Fruit fly (Drosophila melanogaster) whole organism, embryonic: ENCODE results near the gene Gr39a.

ENCODE experiments used
- Asciz ChIP-seq: fragments of 200-800 bp; sonication (Bioruptor generic); optimal IDR thresholded peaks from 2 replicates; lab custom pipeline; 2017; ENCODE audit warnings: missing biosample characterization, mild to moderate bottlenecking, missing genetic modification characterization, missing genetic modification reagents
- Atf6 ChIP-seq: fragments of 200-800 bp; sonication (Bioruptor generic); IDR thresholded peaks from 2 replicates; pipeline ENCODE4 v1.3.6; 2022; ENCODE audit warnings: missing biosample characterization, missing genetic modification characterization
- Blimp-1 ChIP-seq: fragments of 200-800 bp; sonication (Bioruptor generic); optimal IDR thresholded peaks from 3 replicates; lab custom pipeline; 2018; ENCODE audit warnings: missing biosample characterization, missing genetic modification characterization, mild to moderate bottlenecking, moderate library complexity, missing genetic modification reagents
- BtbVII ChIP-seq: fragments of 200-800 bp; sonication (Bioruptor generic); optimal IDR thresholded peaks from 3 replicates; lab custom pipeline; 2017; ENCODE audit warnings: missing biosample characterization, mild to moderate bottlenecking, missing genetic modification characterization
- Bteb2 ChIP-seq: fragments of 200-800 bp; sonication (Bioruptor generic); optimal IDR thresholded peaks from 2 replicates; lab custom pipeline; 2016; ENCODE audit warnings: missing biosample characterization, missing genetic modification characterization
- CG10267 ChIP-seq: fragments of 200-800 bp; sonication (Bioruptor generic); optimal IDR thresholded peaks from 2 replicates; lab custom pipeline; 2018; ENCODE audit warnings: missing biosample characterization, mild to moderate bottlenecking, missing genetic modification characterization, moderate library complexity
- CG10431 ChIP-seq: fragments of 200-800 bp; sonication (Bioruptor generic); optimal IDR thresholded peaks from 3 replicates; lab custom pipeline; 2018; ENCODE audit warnings: missing biosample characterization, mild to moderate bottlenecking, missing genetic modification characterization
- CG10654 ChIP-seq: fragments of 200-800 bp; sonication (Bioruptor generic); optimal IDR thresholded peaks from 2 replicates; lab custom pipeline; 2016; ENCODE audit warnings: missing biosample characterization, missing genetic modification characterization
- CG10959 ChIP-seq: fragments of 200-800 bp; sonication (Bioruptor generic); IDR thresholded peaks from 2 replicates; pipeline ENCODE4 v1.3.6; 2022; ENCODE audit warnings: missing biosample characterization, missing genetic modification characterization
- CG15269 ChIP-seq: fragments of 200-800 bp; sonication (Bioruptor generic); optimal IDR thresholded peaks from 2 replicates; lab custom pipeline; 2018; ENCODE audit warnings: missing biosample characterization, mild to moderate bottlenecking, missing genetic modification characterization, moderate library complexity
- CG17612 ChIP-seq: fragments of 200-800 bp; sonication (Bioruptor generic); IDR thresholded peaks from 2 replicates; pipeline ENCODE4 v1.3.6; 2022; ENCODE audit warnings: missing biosample characterization, missing genetic modification characterization
- CG17829 ChIP-seq: fragments of 200-800 bp; optimal IDR thresholded peaks from 2 replicates; lab custom pipeline; 2019; ENCODE audit warnings: missing biosample characterization, mild to moderate bottlenecking, missing genetic modification characterization, moderate library complexity
- CG18599 ChIP-seq: fragments of 200-800 bp; sonication (Bioruptor generic); optimal IDR thresholded peaks from 3 replicates; lab custom pipeline; 2017; ENCODE audit warnings: missing biosample characterization, missing genetic modification characterization, mild to moderate bottlenecking, moderate library complexity, missing genetic modification reagents
- CG18619 ChIP-seq: fragments of 200-800 bp; sonication (Bioruptor generic); optimal IDR thresholded peaks from 3 replicates; lab custom pipeline; 2017; ENCODE audit warnings: missing biosample characterization, mild to moderate bottlenecking, missing genetic modification characterization
- CG32532 ChIP-seq: fragments of 200-800 bp; sonication (Bioruptor generic); IDR thresholded peaks from 2 replicates; pipeline ENCODE4 v1.3.6; 2022; ENCODE audit warnings: missing biosample characterization, missing genetic modification characterization
- CG32767 ChIP-seq: fragments of 200-800 bp; sonication (Bioruptor generic); IDR thresholded peaks from 2 replicates; pipeline ENCODE4 v1.3.6; 2022; ENCODE audit warnings: missing biosample characterization, missing genetic modification characterization
- CG33557 ChIP-seq: fragments of 200-800 bp; sonication (Bioruptor generic); optimal IDR thresholded peaks from 2 replicates; lab custom pipeline; 2019; ENCODE audit warnings: missing biosample characterization, mild to moderate bottlenecking, missing genetic modification characterization, moderate library complexity
- CG4282 ChIP-seq: fragments of 200-800 bp; sonication (Bioruptor generic); optimal IDR thresholded peaks from 2 replicates; lab custom pipeline; 2016; ENCODE audit warnings: missing biosample characterization, missing genetic modification characterization
- CG4360 ChIP-seq: fragments of 200-800 bp; sonication (Bioruptor generic); IDR thresholded peaks from 2 replicates; pipeline ENCODE4 v1.3.6; 2022; ENCODE audit warnings: missing biosample characterization, missing genetic modification characterization
- CG4617 ChIP-seq: fragments of 200-800 bp; sonication (Bioruptor generic); optimal IDR thresholded peaks from 3 replicates; lab custom pipeline; 2016; ENCODE audit warnings: missing biosample characterization, missing genetic modification characterization, borderline replicate concordance
- CG7786 ChIP-seq: fragments of 200-800 bp; sonication (Bioruptor generic); optimal IDR thresholded peaks from 2 replicates; lab custom pipeline; 2016; ENCODE audit warnings: missing biosample characterization, missing genetic modification characterization
- CG7963 ChIP-seq: fragments of 200-800 bp; sonication (Bioruptor generic); IDR thresholded peaks from 3 replicates; pipeline ENCODE4 v1.3.6; 2022; ENCODE audit warnings: missing biosample characterization, missing genetic modification characterization; ENCODE audit not compliant: partially characterized antibody
- CG9817 ChIP-seq: fragments of 200-800 bp; sonication (Bioruptor generic); optimal IDR thresholded peaks from 2 replicates; lab custom pipeline; 2018; ENCODE audit warnings: missing biosample characterization, mild to moderate bottlenecking, missing genetic modification characterization, moderate library complexity
- Dbx ChIP-seq: fragments of 200-800 bp; sonication (Bioruptor generic); IDR thresholded peaks from 3 replicates; pipeline ENCODE4 v1.3.6; 2022; ENCODE audit warnings: missing biosample characterization, missing genetic modification characterization
- Dref ChIP-seq: fragments of 200-800 bp; sonication (Bioruptor generic); IDR thresholded peaks from 2 replicates; pipeline ENCODE4 v1.3.6; 2022; ENCODE audit warnings: missing biosample characterization, missing genetic modification characterization
- H15 ChIP-seq: fragments of 200-800 bp; sonication (Bioruptor generic); IDR thresholded peaks from 3 replicates; pipeline ENCODE4 v1.3.6; 2022; ENCODE audit warnings: missing biosample characterization, missing genetic modification characterization
- HLH4C ChIP-seq: fragments of 200-800 bp; sonication (Bioruptor generic); IDR thresholded peaks from 3 replicates; pipeline ENCODE4 v1.3.6; 2022; ENCODE audit warnings: missing biosample characterization, missing genetic modification characterization; ENCODE audit not compliant: partially characterized antibody
- HmgD ChIP-seq: fragments of 200-800 bp; sonication (Bioruptor generic); optimal IDR thresholded peaks from 3 replicates; lab custom pipeline; 2016; ENCODE audit warnings: missing biosample characterization, missing genetic modification characterization
- Max ChIP-seq: fragments of 200-800 bp; sonication (Bioruptor generic); optimal IDR thresholded peaks from 2 replicates; lab custom pipeline; 2016; ENCODE audit warnings: missing biosample characterization, mild to moderate bottlenecking, missing genetic modification characterization
- Neu2 ChIP-seq: fragments of 200-800 bp; sonication (Bioruptor generic); optimal IDR thresholded peaks from 3 replicates; lab custom pipeline; 2016; ENCODE audit warnings: missing biosample characterization, missing genetic modification characterization, borderline replicate concordance
- Ravus ChIP-seq: fragments of 200-800 bp; sonication (Bioruptor generic); IDR thresholded peaks from 2 replicates; pipeline ENCODE4 v1.3.6; 2022; ENCODE audit warnings: missing biosample characterization, missing genetic modification characterization
- YL-1 ChIP-seq: fragments of 200-800 bp; sonication (Bioruptor generic); optimal IDR thresholded peaks from 3 replicates; lab custom pipeline; 2017; ENCODE audit warnings: missing biosample characterization, mild to moderate bottlenecking, missing genetic modification characterization
- ara ChIP-seq: fragments of 200-800 bp; sonication (Bioruptor generic); IDR thresholded peaks from 2 replicates; pipeline ENCODE4 v1.3.6; 2022; ENCODE audit warnings: missing biosample characterization, missing genetic modification characterization
- cas ChIP-seq: fragments of 200-800 bp; sonication (Bioruptor generic); IDR thresholded peaks from 2 replicates; pipeline ENCODE4 v1.3.6; 2022; ENCODE audit warnings: missing biosample characterization, missing genetic modification characterization
- chinmo ChIP-seq: fragments of 200-800 bp; sonication (Bioruptor generic); IDR thresholded peaks from 4 replicates; pipeline ENCODE4 v1.3.6; 2022; ENCODE audit warnings: missing biosample characterization, missing genetic modification characterization; ENCODE audit not compliant: partially characterized antibody
- corto ChIP-seq: fragments of 200-800 bp; sonication (Bioruptor generic); optimal IDR thresholded peaks from 2 replicates; lab custom pipeline; 2016; ENCODE audit warnings: missing biosample characterization, mild to moderate bottlenecking, missing genetic modification characterization, moderate library complexity
- da ChIP-seq: fragments of 200-800 bp; sonication (Bioruptor generic); optimal IDR thresholded peaks from 2 replicates; lab custom pipeline; 2016; ENCODE audit warnings: missing biosample characterization, missing genetic modification characterization
- grau ChIP-seq: fragments of 200-800 bp; optimal IDR thresholded peaks from 3 replicates; lab custom pipeline; 2019; ENCODE audit warnings: missing biosample characterization, mild to moderate bottlenecking, missing genetic modification characterization, moderate library complexity
- hbn ChIP-seq: fragments of 200-800 bp; sonication (Bioruptor generic); IDR thresholded peaks from 2 replicates; pipeline ENCODE4 v1.3.6; 2022; ENCODE audit warnings: missing biosample characterization, missing genetic modification characterization; ENCODE audit not compliant: partially characterized antibody
- hkb ChIP-seq, 2 experiments: fragments of 200-800 bp in 1 of 2; fragments of >200 bp in 1 of 2; sonication (Bioruptor generic) in 1 of 2; IDR thresholded peaks in 1 of 2; optimal IDR thresholded peaks in 1 of 2; 2 replicates each; pipeline versions ENCODE4 v1.3.6 to Lab custom; 2017 to 2022; ENCODE audit warnings: missing biosample characterization in 1 of 2, missing genetic modification characterization in 1 of 2
- lbe ChIP-seq: fragments of 200-800 bp; sonication (Bioruptor generic); optimal IDR thresholded peaks from 2 replicates; lab custom pipeline; 2016; ENCODE audit warnings: missing biosample characterization, mild to moderate bottlenecking, missing genetic modification characterization
- maf-S ChIP-seq: fragments of 200-800 bp; sonication (Bioruptor generic); optimal IDR thresholded peaks from 2 replicates; lab custom pipeline; 2016; ENCODE audit warnings: missing biosample characterization, missing genetic modification characterization
- mirr ChIP-seq: fragments of 200-800 bp; sonication (Bioruptor generic); optimal IDR thresholded peaks from 3 replicates; lab custom pipeline; 2018; ENCODE audit warnings: missing biosample characterization, mild to moderate bottlenecking, missing genetic modification characterization
- prd ChIP-seq, 3 experiments: fragments of >200 bp in 2 of 3; fragments of 200-800 bp in 1 of 3; sonication (Bioruptor generic) in 1 of 3; optimal IDR thresholded peaks in 2 of 3; IDR thresholded peaks in 1 of 3; 2 replicates in 2 of 3; 3 replicates in 1 of 3; pipeline versions ENCODE4 v1.3.6 to Lab custom; 2017 to 2022; ENCODE audit warnings: missing biosample characterization in 1 of 3, missing genetic modification characterization in 1 of 3
- rib ChIP-seq: fragments of 200-800 bp; sonication (Bioruptor generic); IDR thresholded peaks from 2 replicates; pipeline ENCODE4 v1.3.6; 2022; ENCODE audit warnings: missing biosample characterization, missing genetic modification characterization
- slp2 ChIP-seq: fragments of 200-800 bp; sonication (Bioruptor generic); optimal IDR thresholded peaks from 2 replicates; lab custom pipeline; 2016; ENCODE audit warnings: missing biosample characterization, missing genetic modification characterization
- wek ChIP-seq: fragments of 200-800 bp; sonication (Bioruptor generic); optimal IDR thresholded peaks from 3 replicates; lab custom pipeline; 2018; ENCODE audit warnings: missing biosample characterization, mild to moderate bottlenecking, missing genetic modification characterization, moderate library complexity
- z ChIP-seq: fragments of 200-800 bp; sonication (Bioruptor generic); IDR thresholded peaks from 3 replicates; pipeline ENCODE4 v1.3.6; 2022; ENCODE audit warnings: missing biosample characterization, missing genetic modification characterization

The Gr39a gene

DNA sequence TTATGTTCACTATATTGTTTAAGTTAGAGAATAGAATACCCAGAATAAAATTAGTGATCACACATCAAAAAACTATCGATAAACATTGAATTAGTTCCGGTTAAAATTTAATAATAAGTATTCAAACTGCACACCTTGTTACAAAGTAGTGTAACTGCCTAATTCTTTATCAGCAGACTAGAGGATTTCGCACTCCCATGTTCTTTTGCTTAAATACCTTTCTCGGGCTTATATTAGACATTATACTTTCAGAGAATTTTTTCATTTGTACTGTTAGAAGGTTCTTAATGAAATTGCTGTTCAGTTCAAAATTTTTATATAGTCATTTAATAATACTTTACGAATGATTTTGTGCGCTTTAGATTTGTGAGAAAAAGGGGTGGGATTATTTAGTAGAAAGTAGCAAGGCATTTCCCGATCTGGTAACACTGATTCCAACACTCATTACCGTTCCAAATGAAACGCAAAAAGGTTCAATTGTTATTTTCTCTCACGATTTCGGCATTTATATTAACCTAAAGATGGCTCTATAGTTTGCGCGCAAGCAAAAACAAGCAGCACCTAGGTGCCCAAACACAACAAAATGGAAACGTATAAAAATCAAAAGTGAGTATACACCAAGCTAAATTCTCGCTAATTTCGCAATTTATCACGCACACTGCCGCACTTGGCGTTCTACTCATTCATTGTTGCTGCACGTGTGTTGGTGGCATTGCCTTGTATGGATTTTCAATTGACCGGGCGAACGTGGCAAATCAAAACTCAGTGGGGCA lies 20.1 kb downstream of the Gr39a start, which contains the start of gene crc (continued):
- TF ChIP-seq mirr (GFP tag; lab: Kevin White, UChicago) (no peak), Dbx (peak; percentile 30; the same call in 1 of the 3 replicates), CG4360 (no peak), maf-S (GFP tag; lab: Kevin White, UChicago) (no peak), CG17829 (tag; lab: Kevin White, UChicago) (peak; percentile 3), HLH4C (GFP tag; lab: Robert Waterston, UW) (peak; percentile 70), Max (no peak), Blimp-1 (GFP tag; lab: Kevin White, UChicago) (no peak), slp2 (GFP tag; lab: Kevin White, UChicago) (no peak), CG9817 (tag; lab: Kevin White, UChicago) (no peak), Ravus (GFP tag; lab: Robert Waterston, UW) (no peak), chinmo (GFP tag; lab: Robert Waterston, UW) (peak; percentile 74; the same call in 1 of the 4 replicates), Bteb2 (no peak), cas (GFP tag; lab: Robert Waterston, UW) (no peak), z (GFP tag; lab: Robert Waterston, UW) (no peak), Atf6 (GFP tag; lab: Robert Waterston, UW) (no peak), CG32767 (GFP tag; lab: Robert Waterston, UW) (no peak), CG4617 (GFP tag; lab: Kevin White, UChicago) (peak; percentile 28), hkb (optimal IDR thresholded peaks at IDR 0.05; lab: Kevin White, UChicago) (no peak), hkb (GFP tag; IDR thresholded peaks at IDR 0.05; lab: Robert Waterston, UW) (no peak), CG10431 (no peak), rib (GFP tag; lab: Robert Waterston, UW) (peak; percentile 79; the same call in 1 of the 2 replicates), CG18599 (GFP tag; lab: Kevin White, UChicago) (peak; percentile 27), CG10267 (tag; lab: Kevin White, UChicago) (peak; percentile 51), ara (no peak), CG33557 (GFP tag; lab: Kevin White, UChicago) (no peak), CG7786 (GFP tag; lab: Kevin White, UChicago) (no peak), H15 (no peak), HmgD (no peak), YL-1 (GFP tag; lab: Kevin White, UChicago) (peak; percentile 91), Dref (GFP tag; lab: Robert Waterston, UW) (no peak), CG17612 (GFP tag; lab: Robert Waterston, UW) (no peak), CG7963 (no peak; the same call in 2 of the 3 replicates), Asciz (no peak), BtbVII (GFP tag; lab: Kevin White, UChicago) (no peak), CG4282 (no peak), hbn (GFP tag; lab: Robert Waterston, UW) (peak; percentile 39; the same call in 1 of the 2 replicates), CG18619 (no peak), CG10654 (GFP tag; lab: Kevin White, UChicago) (peak; percentile 11), corto (GFP tag; lab: Kevin White, UChicago) (no peak), da (GFP tag; lab: Kevin White, UChicago) (no peak), Neu2 (GFP tag; lab: Kevin White, UChicago) (no peak), CG10959 (GFP tag; lab: Robert Waterston, UW) (no peak), grau (tag; lab: Kevin White, UChicago) (peak; percentile 10), lbe (GFP tag; lab: Kevin White, UChicago) (no peak), wek (no peak), prd (optimal IDR thresholded peaks at IDR 0.05; lab: Kevin White, UChicago) (no peak), prd (GFP tag; IDR thresholded peaks at IDR 0.05; lab: Robert Waterston, UW) (0 out of 3 replicates have a peak, but pooled peaks have one; percentile 34), CG32532 (GFP tag; lab: Robert Waterston, UW) (no peak; the same call in 1 of the 2 replicates), CG15269 (tag; lab: Kevin White, UChicago) (peak; percentile 11)
